Fruit fly (Drosophila melanogaster): ENCODE measurements around the gene B9d1.

B9d1 gene

dm6 chr3R:15475973-15476692 is 5.6 kb upstream of the B9d1 start, which contains the start of gene AdamTS-A (continued):
- TF ChIP-seq CG8290 (GFP tag; optimal IDR thresholded peaks at IDR 0.05): no peak
- TF ChIP-seq CG8290 (tag; optimal IDR thresholded peaks at IDR 0.05): peak in 1 of 2 experiments; percentile 71
- no peak for TF ChIP-seq CG13624 (GFP tag; optimal IDR thresholded peaks at IDR 0.05)
- TF ChIP-seq CG8944 (GFP tag; optimal IDR thresholded peaks at IDR 0.05): no peak
- TF ChIP-seq CG11398 (GFP tag; optimal IDR thresholded peaks at IDR 0.05): no peak
- no peak for TF ChIP-seq sqz (GFP tag; optimal IDR thresholded peaks at IDR 0.05)
- no peak for TF ChIP-seq crc (GFP tag; optimal IDR thresholded peaks at IDR 0.05)
- TF ChIP-seq Gsc (GFP tag; IDR thresholded peaks at IDR 0.05): no peak
- TF ChIP-seq Dp (GFP tag; optimal IDR thresholded peaks at IDR 0.05): no peak
- no peak for TF ChIP-seq eve (GFP tag; optimal IDR thresholded peaks at IDR 0.05)
- 0 out of 2 replicates have a peak, but pooled peaks have one; percentile 15 for TF ChIP-seq E2f1 (GFP tag; IDR thresholded peaks at IDR 0.05)
- peak; percentile 75 for TF ChIP-seq CG15479 (GFP tag; optimal IDR thresholded peaks at IDR 0.05)
- TF ChIP-seq Fer1 (GFP tag; optimal IDR thresholded peaks at IDR 0.05): no peak
- peak; percentile 31; the same call in 1 of the 2 replicates for TF ChIP-seq rib (GFP tag; IDR thresholded peaks at IDR 0.05)
- no peak for TF ChIP-seq CrebB (tag; optimal IDR thresholded peaks at IDR 0.05)
- no peak for TF ChIP-seq hkb (optimal IDR thresholded peaks at IDR 0.05)
- no peak for TF ChIP-seq hkb (GFP tag; IDR thresholded peaks at IDR 0.05)
- TF ChIP-seq zen2 (GFP tag; IDR thresholded peaks at IDR 0.05; ENCODE audit: partially characterized antibody): 0 out of 3 replicates have a peak, but pooled peaks have one; percentile 18
- TF ChIP-seq CG9797 (GFP tag; optimal IDR thresholded peaks at IDR 0.05): no peak
- TF ChIP-seq CG16863 (GFP tag; optimal IDR thresholded peaks at IDR 0.05): no peak
- no peak for TF ChIP-seq CG18764 (GFP tag; optimal IDR thresholded peaks at IDR 0.05)
- 0 out of 4 replicates have a peak, but pooled peaks have one; percentile 24 for TF ChIP-seq Dll (GFP tag; IDR thresholded peaks at IDR 0.05; ENCODE audit: partially characterized antibody)
- TF ChIP-seq Hr78 (GFP tag; optimal IDR thresholded peaks at IDR 0.05): no peak
- peak; percentile 23; the same call in 1 of the 2 replicates for TF ChIP-seq CG14014 (GFP tag; IDR thresholded peaks at IDR 0.05)
- no peak for TF ChIP-seq CG4282 (GFP tag; optimal IDR thresholded peaks at IDR 0.05)
- TF ChIP-seq ci (GFP tag; IDR thresholded peaks at IDR 0.05): 0 out of 3 replicates have a peak, but pooled peaks have one; percentile 31
- no peak for TF ChIP-seq tio (GFP tag; optimal IDR thresholded peaks at IDR 0.05)
- peak; percentile 24; the same call in 1 of the 2 replicates for TF ChIP-seq MBD-R2 (GFP tag; IDR thresholded peaks at IDR 0.05)
- TF ChIP-seq scrt (GFP tag; optimal IDR thresholded peaks at IDR 0.05): no peak
- TF ChIP-seq Taf1 (GFP tag; IDR thresholded peaks at IDR 0.05): no peak
- peak; percentile 87 for TF ChIP-seq CG3163 (GFP tag; optimal IDR thresholded peaks at IDR 0.05)
- no peak for TF ChIP-seq CG12219 (GFP tag; optimal IDR thresholded peaks at IDR 0.05)
- TF ChIP-seq CG4424 (GFP tag; optimal IDR thresholded peaks at IDR 0.05): no peak
- no peak for TF ChIP-seq Oli (tag; optimal IDR thresholded peaks at IDR 0.05)
- TF ChIP-seq vvl (GFP tag; IDR thresholded peaks at IDR 0.05): peak; percentile 29; the same call in 1 of the 2 replicates
- TF ChIP-seq HLH3B (GFP tag; IDR thresholded peaks at IDR 0.05): no peak
- peak; percentile 83 for TF ChIP-seq pfk (GFP tag; optimal IDR thresholded peaks at IDR 0.05)
- no peak for TF ChIP-seq cad (GFP tag; optimal IDR thresholded peaks at IDR 0.05)
- TF ChIP-seq CG13123 (GFP tag; optimal IDR thresholded peaks at IDR 0.05): no peak
- TF ChIP-seq psq (GFP tag; optimal IDR thresholded peaks at IDR 0.05): no peak
- TF ChIP-seq grau (tag; optimal IDR thresholded peaks at IDR 0.05): no peak
- TF ChIP-seq gsb (GFP tag; IDR thresholded peaks at IDR 0.05): no peak
- no peak for TF ChIP-seq Aef1 (GFP tag; IDR thresholded peaks at IDR 0.05)
- no peak for TF ChIP-seq CG4404 (GFP tag; IDR thresholded peaks at IDR 0.05)
- no peak for TF ChIP-seq Abd-B (GFP tag; optimal IDR thresholded peaks at IDR 0.05)
- peak; percentile 40; the same call in 1 of the 2 replicates for TF ChIP-seq CG13287 (GFP tag; IDR thresholded peaks at IDR 0.05; ENCODE audit: partially characterized antibody)
- TF ChIP-seq wek (GFP tag; optimal IDR thresholded peaks at IDR 0.05): no peak
- no peak for TF ChIP-seq CG2875 (GFP tag; optimal IDR thresholded peaks at IDR 0.05)
- no peak for TF ChIP-seq CG7745 (tag; optimal IDR thresholded peaks at IDR 0.05)
- no peak for TF ChIP-seq H15 (GFP tag; IDR thresholded peaks at IDR 0.05)
